Worm (Caenorhabditis elegans): ENCODE results near the gene ZK185.1.

The ZK185.1 gene

DNA sequence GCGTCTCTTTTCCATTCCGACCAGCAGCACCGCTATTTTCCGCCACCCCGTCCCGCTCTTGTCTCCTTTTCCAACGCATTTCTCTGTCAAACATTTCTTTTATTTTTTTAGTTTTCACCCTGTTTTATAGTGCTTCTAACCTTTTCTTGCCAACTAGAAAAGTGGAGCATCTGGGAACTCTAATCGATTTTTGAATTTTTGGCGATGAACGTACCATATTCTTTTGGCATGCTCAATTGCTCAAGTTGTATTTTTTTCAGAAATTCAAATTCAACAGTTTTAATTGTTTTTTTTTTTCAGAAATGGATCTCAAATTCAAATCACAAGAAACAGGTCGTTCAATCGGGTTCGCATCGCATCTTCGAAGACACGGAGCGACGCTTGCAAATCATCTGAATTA, at the start of gene ZK185.1:
TSS of gene ZK185.1 (plus strand) at position 301 of the 400 bp plus-strand sequence.
- no peak for TF ChIP-seq him-1 (tag; optimal IDR thresholded peaks at IDR 0.05)
- no peak for TF ChIP-seq W03F9.2 (tag; optimal IDR thresholded peaks at IDR 0.05)
- TF ChIP-seq dao-5 (tag; optimal IDR thresholded peaks at IDR 0.05): no peak

DNA sequence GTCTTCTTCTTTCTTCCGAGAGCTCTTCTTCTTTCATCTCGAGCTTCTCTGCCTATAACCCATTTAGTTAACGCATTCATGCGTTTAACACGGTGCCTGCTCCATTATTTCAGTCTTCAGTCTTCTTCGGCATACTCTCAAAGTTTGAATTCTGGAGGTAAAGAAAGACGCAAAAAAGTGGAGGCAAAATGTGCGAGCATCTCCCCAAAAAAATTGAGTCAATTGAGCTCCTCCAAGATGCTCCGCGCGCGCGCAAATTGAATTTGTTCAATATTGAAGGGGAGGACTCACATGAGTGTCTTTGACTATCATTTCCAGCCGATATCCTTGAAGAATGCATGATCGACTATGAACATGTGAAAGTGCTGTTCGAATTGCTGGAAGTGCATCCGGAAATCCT, 43.3 kb upstream of the ZK185.1 start:
- TF ChIP-seq him-1 (tag; optimal IDR thresholded peaks at IDR 0.05) (no peak), W03F9.2 (tag; optimal IDR thresholded peaks at IDR 0.05) (no peak)

DNA sequence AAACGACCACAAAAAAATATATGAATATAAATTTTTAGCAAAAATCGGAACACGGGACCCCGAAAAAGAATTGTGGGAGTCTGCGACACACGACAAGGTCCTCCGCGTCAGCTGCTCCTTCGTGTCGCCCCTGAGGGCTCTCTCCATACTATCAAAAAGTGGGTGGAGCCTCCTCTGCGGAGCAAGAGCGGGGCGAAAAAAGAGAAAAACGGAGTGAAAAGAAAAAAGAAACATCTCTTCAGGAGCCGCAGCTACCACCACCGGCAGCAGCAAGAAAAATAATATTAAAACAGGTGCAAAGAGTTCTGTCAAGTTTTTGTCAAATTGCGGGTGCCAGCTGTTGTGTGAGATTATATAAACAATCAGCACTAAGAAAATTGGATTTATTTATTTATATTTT, 41.7 kb upstream of the ZK185.1 start, which contains the start of gene gbb-2:
TSS of gene gbb-2 (minus strand) at position 112 of the 400 bp plus-strand sequence.
- no peak for TF ChIP-seq him-1 (tag; optimal IDR thresholded peaks at IDR 0.05)
- TF ChIP-seq W03F9.2 (tag; optimal IDR thresholded peaks at IDR 0.05): no peak
- TF ChIP-seq dao-5 (tag; optimal IDR thresholded peaks at IDR 0.05): no peak

DNA sequence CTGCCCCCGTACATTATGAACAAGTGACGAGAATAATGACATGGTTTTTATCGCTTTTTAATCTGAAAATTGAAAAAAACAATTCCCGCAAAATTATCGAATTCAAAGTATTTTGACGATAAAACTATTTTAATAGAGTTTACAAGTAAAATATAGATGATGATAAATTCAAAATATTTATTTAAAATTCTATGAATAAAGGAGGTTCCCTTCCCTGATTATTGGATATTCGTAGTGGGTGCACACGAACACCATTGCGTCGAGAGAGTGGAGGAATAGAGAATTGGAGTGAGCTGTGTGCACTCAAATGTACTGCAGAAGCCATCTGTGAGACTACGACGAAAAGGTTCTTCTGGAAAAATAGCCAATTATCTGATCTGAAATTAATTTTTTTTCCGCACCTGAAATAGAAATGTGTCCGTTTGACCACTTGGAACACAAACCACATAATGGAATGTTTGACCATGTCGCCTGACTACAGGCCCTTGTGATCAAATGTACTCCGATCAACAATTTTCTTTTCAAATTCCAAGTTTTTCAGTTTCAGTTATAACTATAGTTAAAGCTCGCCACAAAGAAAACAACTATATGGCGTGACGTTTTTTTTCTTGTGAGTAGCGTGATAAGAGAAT, 37.0 kb upstream of the ZK185.1 start, which contains the start of the genes rfth-1 and ZK180.8:
TSS of gene rfth-1 (minus strand) at position 51 of the 632 bp plus-strand sequence.
TSS of gene ZK180.8 (minus strand) at position 466 of the 632 bp plus-strand sequence.
- no peak for TF ChIP-seq W03F9.2 (tag; optimal IDR thresholded peaks at IDR 0.05)
- no peak for TF ChIP-seq dao-5 (tag; optimal IDR thresholded peaks at IDR 0.05)
- TF ChIP-seq him-1 (tag; optimal IDR thresholded peaks at IDR 0.05): no peak

DNA sequence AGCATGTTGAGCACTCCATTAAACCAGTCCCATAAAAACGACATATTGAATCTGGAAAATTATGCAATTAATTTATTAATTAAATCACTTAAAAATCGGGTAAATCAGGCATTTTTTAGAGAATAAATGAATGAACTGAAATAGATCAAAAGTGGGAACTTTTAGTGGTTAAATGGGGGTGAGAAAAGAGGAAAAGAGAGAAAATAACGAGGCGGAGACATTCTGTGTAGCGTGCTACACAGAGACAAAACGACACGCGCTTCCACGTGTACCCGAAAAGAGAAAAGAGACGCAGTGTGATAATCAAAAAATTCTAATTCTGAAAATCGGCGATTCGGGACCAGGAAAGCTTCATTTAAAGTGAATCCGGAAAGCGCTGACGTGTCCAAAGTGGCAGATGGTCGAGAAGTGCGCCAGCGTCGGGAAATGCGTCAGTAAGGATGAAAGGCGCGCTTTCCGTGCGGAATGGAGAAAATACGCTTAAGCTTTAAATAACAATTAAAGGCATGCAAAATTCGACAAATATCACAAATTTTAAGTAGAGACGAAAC, 35.0 kb upstream of the ZK185.1 start, which contains the start of gene sar-1:
TSS of gene sar-1 (minus strand) at position 51 of the 551 bp plus-strand sequence.
- TF ChIP-seq dao-5 (tag; optimal IDR thresholded peaks at IDR 0.05) (no peak), him-1 (tag; optimal IDR thresholded peaks at IDR 0.05) (peak; percentile 71), W03F9.2 (tag; optimal IDR thresholded peaks at IDR 0.05) (peak; percentile 68)

DNA sequence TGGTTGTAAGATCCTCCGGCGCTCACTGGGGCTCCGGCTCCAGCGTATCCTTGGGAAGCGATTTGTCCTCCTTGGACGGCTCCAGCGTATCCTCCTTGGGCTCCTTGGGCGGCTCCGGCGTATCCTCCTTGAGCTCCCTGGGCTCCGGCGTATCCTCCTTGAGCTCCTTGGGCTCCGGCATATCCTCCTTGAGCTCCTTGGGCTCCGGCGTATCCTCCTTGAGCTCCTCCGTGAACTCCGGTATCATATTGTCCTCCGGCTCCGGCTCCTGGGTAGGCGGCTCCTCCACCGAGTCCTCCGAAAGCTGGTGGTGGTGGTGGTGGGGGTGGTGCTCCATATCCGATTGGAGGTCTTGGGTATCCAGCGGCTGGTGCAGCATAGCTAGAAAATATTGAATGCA, 31.9 kb upstream of the ZK185.1 start:
- no peak for TF ChIP-seq dao-5 (tag; optimal IDR thresholded peaks at IDR 0.05)
- TF ChIP-seq him-1 (tag; optimal IDR thresholded peaks at IDR 0.05): no peak
- TF ChIP-seq W03F9.2 (tag; optimal IDR thresholded peaks at IDR 0.05): no peak

DNA sequence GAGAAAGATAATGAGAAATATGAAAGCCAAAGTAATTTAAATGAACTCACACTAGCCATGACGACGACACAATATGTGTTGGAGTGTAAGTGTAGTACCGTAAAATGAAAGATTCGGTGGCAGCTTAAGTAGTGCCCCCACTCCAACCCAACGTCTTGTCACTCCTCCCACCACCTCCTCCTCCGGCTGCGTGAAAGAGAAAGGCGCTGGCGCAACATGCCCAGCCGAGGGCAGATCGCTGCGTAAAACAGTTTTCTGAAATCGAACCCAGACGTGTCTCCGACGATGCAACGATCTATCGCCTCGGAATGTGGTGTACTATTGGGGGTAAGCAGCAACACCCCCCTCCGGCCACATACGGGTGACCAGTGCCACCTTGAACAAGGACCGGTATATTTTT, 31.3 kb upstream of the ZK185.1 start, which contains the start of gene ZK180.5:
TSS of gene ZK180.5 (minus strand) at position 101 of the 400 bp plus-strand sequence.
- no peak for TF ChIP-seq him-1 (tag; optimal IDR thresholded peaks at IDR 0.05)
- TF ChIP-seq W03F9.2 (tag; optimal IDR thresholded peaks at IDR 0.05): no peak
- TF ChIP-seq dao-5 (tag; optimal IDR thresholded peaks at IDR 0.05): no peak

DNA sequence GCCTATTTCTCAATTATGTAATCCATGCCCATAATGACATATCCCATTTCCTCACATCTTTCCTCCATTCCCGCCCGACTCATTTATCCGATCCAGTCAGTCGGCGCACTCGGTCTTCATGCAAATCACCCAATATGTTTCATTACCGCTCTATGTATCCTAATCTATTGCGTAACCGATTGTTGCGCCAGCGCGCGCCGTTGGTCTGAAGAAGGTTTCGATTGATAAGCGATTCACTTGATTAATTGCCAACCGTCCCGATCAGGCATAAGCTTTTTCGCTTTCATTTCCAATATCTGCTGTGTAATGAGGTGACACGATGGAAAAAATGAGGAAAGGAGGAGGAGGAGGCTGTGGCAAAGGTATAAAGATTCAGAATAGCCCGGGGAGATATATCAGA, 30.2 kb upstream of the ZK185.1 start:
- TF ChIP-seq him-1 (tag; optimal IDR thresholded peaks at IDR 0.05) (no peak), W03F9.2 (tag; optimal IDR thresholded peaks at IDR 0.05) (no peak), dao-5 (tag; optimal IDR thresholded peaks at IDR 0.05) (no peak)

DNA sequence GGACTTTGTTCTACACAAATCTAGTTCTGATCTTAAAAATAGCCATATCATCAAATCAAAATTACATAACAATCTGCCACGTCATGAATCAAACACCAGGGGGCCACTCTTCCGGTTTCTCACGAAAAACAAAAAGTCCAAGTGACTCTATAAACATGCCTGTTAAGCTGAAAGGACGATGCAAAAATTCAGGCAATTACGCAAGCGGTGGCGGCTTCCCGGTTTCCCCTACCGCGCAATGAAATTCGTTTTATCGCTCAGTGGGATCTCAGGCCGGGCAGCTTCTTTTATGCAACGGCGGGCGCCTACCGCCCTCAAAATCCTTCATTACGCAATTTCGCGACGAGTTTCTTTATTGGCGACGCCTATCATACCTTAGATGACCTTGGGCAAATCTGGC, 28.6 kb upstream of the ZK185.1 start:
- TF ChIP-seq dao-5 (tag; optimal IDR thresholded peaks at IDR 0.05) (no peak), him-1 (tag; optimal IDR thresholded peaks at IDR 0.05) (no peak), W03F9.2 (tag; optimal IDR thresholded peaks at IDR 0.05) (no peak)

DNA sequence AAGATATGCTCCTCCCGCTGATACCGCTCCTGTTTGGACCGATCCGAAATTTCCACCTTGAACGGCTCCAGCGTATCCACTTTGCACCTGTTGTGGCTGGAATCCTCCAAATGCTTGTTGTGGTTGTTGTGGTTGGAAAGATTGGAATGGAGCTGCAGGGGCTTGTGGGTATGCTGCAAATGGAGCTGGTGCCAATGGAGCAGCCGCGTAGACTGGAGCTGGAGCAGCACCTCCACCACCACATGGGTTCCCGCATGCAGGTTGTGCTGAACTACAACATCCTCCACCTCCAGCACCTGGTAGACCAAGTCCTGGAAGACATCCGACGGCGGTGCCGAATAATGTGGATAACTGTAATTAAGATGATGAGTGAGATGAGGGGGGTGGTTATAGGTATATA, 24.9 kb upstream of the ZK185.1 start:
- TF ChIP-seq dao-5 (tag; optimal IDR thresholded peaks at IDR 0.05) (no peak), W03F9.2 (tag; optimal IDR thresholded peaks at IDR 0.05) (no peak), him-1 (tag; optimal IDR thresholded peaks at IDR 0.05) (no peak)

DNA sequence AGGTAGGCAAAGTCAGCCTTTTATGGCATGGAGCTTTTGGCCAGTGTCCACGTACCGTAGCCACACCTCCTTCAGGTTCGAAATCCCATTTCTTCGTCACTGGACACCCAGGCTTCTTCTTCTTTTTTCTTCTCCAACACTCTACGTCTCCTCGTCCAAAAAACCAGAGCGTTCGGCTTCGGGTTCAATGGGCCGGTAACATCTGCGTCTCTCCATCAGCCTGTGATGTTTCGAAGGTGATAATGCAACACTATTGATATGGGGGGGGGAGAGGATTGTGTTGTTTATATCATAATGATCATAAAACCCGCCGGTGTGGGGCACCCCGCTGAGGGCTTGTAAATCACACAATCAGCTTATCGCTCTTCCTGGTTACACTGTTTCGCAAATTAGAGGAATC, 23.4 kb upstream of the ZK185.1 start, which contains the start of gene ZK180.6:
TSS of gene ZK180.6 (minus strand) at position 101 of the 400 bp plus-strand sequence.
- TF ChIP-seq him-1 (tag; optimal IDR thresholded peaks at IDR 0.05) (no peak), dao-5 (tag; optimal IDR thresholded peaks at IDR 0.05) (no peak), W03F9.2 (tag; optimal IDR thresholded peaks at IDR 0.05) (no peak)

DNA sequence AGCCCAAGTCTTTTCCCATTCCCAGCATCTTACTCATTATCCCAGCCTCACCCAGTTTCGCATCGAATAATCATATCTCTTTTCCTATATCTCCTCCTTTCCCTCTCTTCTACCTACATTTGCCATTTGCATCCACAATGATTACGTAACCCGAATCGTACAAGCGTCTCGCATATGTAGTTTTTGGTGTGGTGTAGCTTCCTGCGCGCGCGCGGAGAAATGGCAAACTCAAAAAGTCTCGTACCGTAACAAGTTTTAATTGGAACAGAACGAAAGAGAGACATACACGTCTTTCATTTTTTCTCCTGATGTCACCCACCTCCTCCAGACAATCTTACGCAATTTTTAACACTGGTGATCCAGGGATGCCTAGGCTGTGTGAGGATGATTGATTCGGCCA, 22.3 kb upstream of the ZK185.1 start:
- TF ChIP-seq W03F9.2 (tag; optimal IDR thresholded peaks at IDR 0.05): no peak
- no peak for TF ChIP-seq dao-5 (tag; optimal IDR thresholded peaks at IDR 0.05)
- no peak for TF ChIP-seq him-1 (tag; optimal IDR thresholded peaks at IDR 0.05)

DNA sequence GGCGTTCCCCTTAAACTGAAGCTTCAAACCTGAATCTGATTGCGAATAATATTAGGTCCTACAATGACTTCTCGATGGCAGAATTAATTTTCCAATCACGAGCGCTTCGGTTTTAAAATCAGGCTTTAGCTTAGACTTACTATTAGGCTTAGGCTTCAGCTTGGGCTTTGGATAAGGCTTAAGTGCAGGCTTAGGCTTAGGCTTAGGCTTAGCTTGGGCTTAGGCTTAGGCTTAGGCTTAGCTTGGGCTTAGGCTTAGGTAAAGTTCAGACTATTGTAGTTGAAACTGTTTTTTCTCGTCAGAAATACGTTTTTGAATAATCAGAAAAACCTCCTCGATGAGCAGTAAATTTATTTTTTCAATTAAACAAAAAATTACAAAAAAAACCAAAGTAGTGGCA, 21.6 kb upstream of the ZK185.1 start:
- TF ChIP-seq him-1 (tag; optimal IDR thresholded peaks at IDR 0.05) (no peak), dao-5 (tag; optimal IDR thresholded peaks at IDR 0.05) (no peak), W03F9.2 (tag; optimal IDR thresholded peaks at IDR 0.05) (no peak)

DNA sequence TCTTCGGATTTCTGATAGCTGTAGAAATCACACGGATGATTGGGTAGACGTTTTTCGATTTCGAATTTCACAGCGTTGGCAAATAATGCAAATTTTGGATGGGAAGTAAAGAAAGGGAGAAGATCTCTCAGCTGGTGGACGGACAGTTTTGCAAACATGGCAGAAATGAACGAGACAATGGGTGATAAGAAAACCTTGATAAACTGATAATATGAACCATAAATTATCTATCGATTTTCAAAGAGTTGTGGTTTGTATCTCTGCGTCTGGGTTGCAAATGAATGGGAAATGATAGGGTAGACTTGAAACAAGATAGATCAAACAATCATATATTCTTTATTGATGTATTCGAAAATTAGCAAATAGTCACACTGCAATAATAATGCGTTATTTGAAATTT, 18.2 kb upstream of the ZK185.1 start, which contains the start of gene ZK185.3:
TSS of gene ZK185.3 (minus strand) at position 263 of the 400 bp plus-strand sequence.
- TF ChIP-seq dao-5 (tag; optimal IDR thresholded peaks at IDR 0.05) (no peak), him-1 (tag; optimal IDR thresholded peaks at IDR 0.05) (no peak), W03F9.2 (tag; optimal IDR thresholded peaks at IDR 0.05) (no peak)

Data from whole organism, L4/young adult.